Fruit fly (Drosophila melanogaster): ENCODE data around the gene kay.

dm6 chr3R:29772090-29772794 is 6.4 kb downstream of the kay start:
- peak; percentile 56 for TF ChIP-seq psq (optimal IDR thresholded peaks at IDR 0.05)
- no peak for TF ChIP-seq pan (optimal IDR thresholded peaks at IDR 0.05)
- peak; percentile 83 for TF ChIP-seq Dll (optimal IDR thresholded peaks at IDR 0.05)

Data from whole organism.